Worm (Caenorhabditis elegans) whole organism, L3 larva: Measurements from ENCODE around the gene T07C4.3.

Source experiments
- ZK546.5 ChIP-seq: sonication (generic microtip); optimal IDR thresholded peaks from 2 replicates; lab custom pipeline; 2017; ENCODE audit warnings: missing biosample characterization, missing genetic modification characterization
- ceh-16 ChIP-seq: sonication (generic microtip); optimal IDR thresholded peaks from 2 replicates; lab custom pipeline; 2017; ENCODE audit warnings: missing biosample characterization, missing genetic modification characterization
- ceh-9 ChIP-seq: sonication (generic microtip); optimal IDR thresholded peaks from 2 replicates; lab custom pipeline; 2018; ENCODE audit warnings: missing biosample characterization, missing genetic modification characterization
- fos-1 ChIP-seq: fragments of 150-350 bp; optimal IDR thresholded peaks from 2 replicates; lab custom pipeline; 2014; ENCODE audit warnings: missing biosample characterization, missing genetic modification characterization
- nhr-12 ChIP-seq: fragments of 150-350 bp; optimal IDR thresholded peaks from 2 replicates; lab custom pipeline; 2014; ENCODE audit warnings: missing biosample characterization, missing genetic modification characterization
- nhr-23 ChIP-seq: fragments of 150-350 bp; optimal IDR thresholded peaks from 2 replicates; lab custom pipeline; 2014; ENCODE audit warnings: missing biosample characterization, missing genetic modification reagents, missing genetic modification characterization
- nhr-237 ChIP-seq: fragments of 150-350 bp; optimal IDR thresholded peaks from 2 replicates; lab custom pipeline; 2014; ENCODE audit warnings: missing biosample characterization, missing genetic modification characterization
- nhr-25 ChIP-seq: sonication (generic microtip); optimal IDR thresholded peaks from 2 replicates; lab custom pipeline; 2017; ENCODE audit warnings: missing biosample characterization, missing genetic modification characterization
- nhr-67 ChIP-seq: fragments of 150-350 bp; optimal IDR thresholded peaks from 2 replicates; lab custom pipeline; 2014; ENCODE audit warnings: missing biosample characterization, missing genetic modification characterization
- pha-4 ChIP-seq: fragments of 150-350 bp; optimal IDR thresholded peaks from 2 replicates; lab custom pipeline; 2014; ENCODE audit warnings: missing biosample characterization, missing genetic modification reagents, missing genetic modification characterization
- pqm-1 ChIP-seq: fragments of 150-350 bp; optimal IDR thresholded peaks from 2 replicates; lab custom pipeline; 2017; ENCODE audit warnings: missing biosample characterization, missing genetic modification characterization, inconsistent platforms
- unc-62 ChIP-seq: fragments of 150-350 bp; sonication (generic microtip); optimal IDR thresholded peaks from 4 replicates; lab custom pipeline; 2014; ENCODE audit warnings: missing biosample characterization, missing genetic modification reagents, missing genetic modification characterization

- TF ChIP-seq ZK546.5 (tag; lab: Kevin White, UChicago) (no peak), pqm-1 (tag; lab: Kevin White, UChicago) (no peak), pha-4 (tag; lab: Kevin White, UChicago) (no peak), nhr-23 (tag; lab: Kevin White, UChicago) (no peak), nhr-12 (tag; lab: Kevin White, UChicago) (no peak), fos-1 (tag; lab: Kevin White, UChicago) (no peak), unc-62 (GFP tag; lab: Kevin White, UChicago) (no peak), ceh-9 (tag; lab: Kevin White, UChicago) (no peak), nhr-237 (tag; lab: Kevin White, UChicago) (no peak), nhr-25 (no peak), nhr-67 (no peak), ceh-16 (tag; lab: Kevin White, UChicago) (no peak)
Measured at ce11 chrIII:10336109-10336508, 15.8 kb upstream of the T07C4.3 start.
